Worm (Caenorhabditis elegans): ENCODE results near the gene Y64G10A.1.

The Y64G10A.1 gene

DNA sequence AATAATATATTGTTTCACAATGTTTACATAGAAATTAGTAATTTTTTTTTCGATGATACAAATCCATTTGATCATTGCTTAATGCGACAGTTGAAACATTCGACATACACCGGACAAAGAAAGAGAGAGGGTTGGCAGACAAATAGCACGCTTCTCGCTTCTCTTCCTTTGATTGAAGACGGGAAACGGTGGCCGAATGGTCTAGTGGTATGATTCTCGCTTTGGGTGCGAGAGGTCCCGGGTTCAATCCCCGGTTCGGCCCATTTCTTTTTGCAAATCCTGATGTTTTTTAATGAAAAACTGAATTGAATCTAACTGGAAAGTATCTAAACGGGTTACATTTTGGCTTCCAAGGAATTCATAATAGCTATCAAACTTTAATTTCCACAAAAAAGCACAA lies 14.0 kb downstream of the Y64G10A.1 start:
- TF ChIP-seq snpc-4 (tag; optimal IDR thresholded peaks at IDR 0.05) (peak; percentile 24), zag-1 (tag; optimal IDR thresholded peaks at IDR 0.05) (no peak), nhr-129 (tag; optimal IDR thresholded peaks at IDR 0.05) (peak; percentile 85), mdl-1 (tag; optimal IDR thresholded peaks at IDR 0.05) (no peak), sma-3 (GFP tag; optimal IDR thresholded peaks at IDR 0.05) (peak; percentile 43), mbf-1 (tag; optimal IDR thresholded peaks at IDR 0.05) (no peak), sma-9 (GFP tag; optimal IDR thresholded peaks at IDR 0.05) (peak; percentile 32), sma-9 (tag; optimal IDR thresholded peaks at IDR 0.05) (no peak), nhr-237 (tag; optimal IDR thresholded peaks at IDR 0.05) (no peak), unc-55 (GFP tag; optimal IDR thresholded peaks at IDR 0.05) (peak; percentile 43), crh-2 (tag; optimal IDR thresholded peaks at IDR 0.05) (peak; percentile 24), gmeb-1 (tag; optimal IDR thresholded peaks at IDR 0.05) (peak; percentile 21), peb-1 (tag; optimal IDR thresholded peaks at IDR 0.05) (no peak), elt-3 (tag; optimal IDR thresholded peaks at IDR 0.05) (no peak), lin-11 (tag; optimal IDR thresholded peaks at IDR 0.05) (peak; percentile 2), lin-13 (GFP tag; optimal IDR thresholded peaks at IDR 0.05) (peak; percentile 28), nhr-11 (tag; optimal IDR thresholded peaks at IDR 0.05) (no peak), F13H6.1 (tag; optimal IDR thresholded peaks at IDR 0.05) (peak; percentile 23)

- TF ChIP-seq egl-27 (tag; optimal IDR thresholded peaks at IDR 0.05): no peak
- TF ChIP-seq elt-1 (tag; optimal IDR thresholded peaks at IDR 0.05): peak; percentile 15
- TF ChIP-seq unc-55 (GFP tag; optimal IDR thresholded peaks at IDR 0.05): no peak
- TF ChIP-seq sem-4 (tag; optimal IDR thresholded peaks at IDR 0.05): no peak
- TF ChIP-seq sma-9 (GFP tag; optimal IDR thresholded peaks at IDR 0.05): peak; percentile 71
- no peak for TF ChIP-seq sma-9 (tag; optimal IDR thresholded peaks at IDR 0.05)
- no peak for TF ChIP-seq crh-2 (tag; optimal IDR thresholded peaks at IDR 0.05)
- TF ChIP-seq nhr-25 (tag; optimal IDR thresholded peaks at IDR 0.05): peak; percentile 41
- TF ChIP-seq dmd-4 (tag; optimal IDR thresholded peaks at IDR 0.05): no peak
- no peak for TF ChIP-seq lin-11 (tag; optimal IDR thresholded peaks at IDR 0.05)
- TF ChIP-seq F13H6.1 (tag; optimal IDR thresholded peaks at IDR 0.05): peak; percentile 10
- peak in 1 of 2 experiments; percentile 51 for TF ChIP-seq lsy-2 (tag; optimal IDR thresholded peaks at IDR 0.05)
- TF ChIP-seq peb-1 (tag; optimal IDR thresholded peaks at IDR 0.05): no peak
- TF ChIP-seq nhr-12 (tag; optimal IDR thresholded peaks at IDR 0.05): no peak
- TF ChIP-seq Y55F3AM.14 (GFP tag; optimal IDR thresholded peaks at IDR 0.05): no peak
- no peak for TF ChIP-seq nhr-77 (tag; optimal IDR thresholded peaks at IDR 0.05)
- TF ChIP-seq unc-62 (GFP tag; optimal IDR thresholded peaks at IDR 0.05): no peak
- no peak for TF ChIP-seq mab-5 (tag; optimal IDR thresholded peaks at IDR 0.05)
- no peak for TF ChIP-seq alr-1 (tag; optimal IDR thresholded peaks at IDR 0.05)
- TF ChIP-seq mdl-1 (tag; optimal IDR thresholded peaks at IDR 0.05): no peak
- peak; percentile 1 for TF ChIP-seq fos-1 (tag; optimal IDR thresholded peaks at IDR 0.05)
- no peak for TF ChIP-seq ceh-16 (tag; optimal IDR thresholded peaks at IDR 0.05)
- TF ChIP-seq ama-1 (optimal IDR thresholded peaks at IDR 0.05): peak; percentile 40
- TF ChIP-seq ceh-82 (tag; optimal IDR thresholded peaks at IDR 0.05): no peak
- no peak for TF ChIP-seq nhr-23 (tag; optimal IDR thresholded peaks at IDR 0.05)
- no peak for TF ChIP-seq nhr-6 (tag; optimal IDR thresholded peaks at IDR 0.05)
- no peak for TF ChIP-seq snpc-4 (tag; optimal IDR thresholded peaks at IDR 0.05)
- peak; percentile 95 for TF ChIP-seq nhr-129 (tag; optimal IDR thresholded peaks at IDR 0.05)
- no peak for TF ChIP-seq ztf-1 (GFP tag; conservative IDR thresholded peaks at IDR 0.05)
- peak; percentile 36 for TF ChIP-seq gmeb-1 (tag; optimal IDR thresholded peaks at IDR 0.05)
- no peak for TF ChIP-seq lin-13 (GFP tag; optimal IDR thresholded peaks at IDR 0.05)
- no peak for TF ChIP-seq lin-39 (tag; optimal IDR thresholded peaks at IDR 0.05)
- TF ChIP-seq mbf-1 (tag; optimal IDR thresholded peaks at IDR 0.05): no peak
- no peak for TF ChIP-seq nhr-237 (tag; optimal IDR thresholded peaks at IDR 0.05)
- TF ChIP-seq C34F6.9 (tag; optimal IDR thresholded peaks at IDR 0.05): peak; percentile 15
- TF ChIP-seq zag-1 (tag; optimal IDR thresholded peaks at IDR 0.05): no peak
- TF ChIP-seq elt-3 (tag; optimal IDR thresholded peaks at IDR 0.05): no peak
Observed at ce11 chrIV:14219714-14220113, 19.2 kb downstream of the Y64G10A.1 start, which contains the start of gene sqrd-1. sqrd-1 (plus strand) TSS chrIV:14219871.

ce11 chrIV:14215777-14216176 lies 23.1 kb downstream of the Y64G10A.1 start:
- no peak for TF ChIP-seq lin-39 (tag; optimal IDR thresholded peaks at IDR 0.05)
- TF ChIP-seq mdl-1 (tag; optimal IDR thresholded peaks at IDR 0.05): no peak
- no peak for TF ChIP-seq Y55F3AM.14 (GFP tag; optimal IDR thresholded peaks at IDR 0.05)
- no peak for TF ChIP-seq aly-2 (tag; optimal IDR thresholded peaks at IDR 0.05)
- TF ChIP-seq nhr-6 (tag; optimal IDR thresholded peaks at IDR 0.05): no peak
- TF ChIP-seq sma-3 (GFP tag; optimal IDR thresholded peaks at IDR 0.05): no peak
- no peak for TF ChIP-seq lin-13 (GFP tag; optimal IDR thresholded peaks at IDR 0.05)
- TF ChIP-seq nhr-237 (tag; optimal IDR thresholded peaks at IDR 0.05): no peak
- no peak for TF ChIP-seq unc-55 (GFP tag; optimal IDR thresholded peaks at IDR 0.05)
- no peak for TF ChIP-seq nhr-23 (tag; optimal IDR thresholded peaks at IDR 0.05)
- no peak for TF ChIP-seq nhr-25 (tag; optimal IDR thresholded peaks at IDR 0.05)
- no peak for TF ChIP-seq nhr-10 (tag; optimal IDR thresholded peaks at IDR 0.05)
- no peak for TF ChIP-seq unc-62 (GFP tag; optimal IDR thresholded peaks at IDR 0.05)
- TF ChIP-seq egl-27 (tag; optimal IDR thresholded peaks at IDR 0.05): no peak
- TF ChIP-seq R02D3.7 (tag; optimal IDR thresholded peaks at IDR 0.05): no peak
- no peak for TF ChIP-seq ztf-11 (tag; optimal IDR thresholded peaks at IDR 0.05)

Measured in whole organism, L2 larva.